Worm (Caenorhabditis elegans): Measurements from ENCODE around the gene F25B5.6.

ce11 chrIII:5934138-5934658 lies 14.3 kb downstream of the F25B5.6 start:
- TF ChIP-seq hmg-1.2 (GFP tag; IDR thresholded peaks at IDR 0.05) (no peak), ceh-100 (GFP tag; IDR thresholded peaks at IDR 0.05) (no peak), dpl-1 (GFP tag; optimal IDR thresholded peaks at IDR 0.05) (no peak)
